Worm (Caenorhabditis elegans): ENCODE measurements around the gene T14G8.6.

T14G8.6 gene

DNA sequence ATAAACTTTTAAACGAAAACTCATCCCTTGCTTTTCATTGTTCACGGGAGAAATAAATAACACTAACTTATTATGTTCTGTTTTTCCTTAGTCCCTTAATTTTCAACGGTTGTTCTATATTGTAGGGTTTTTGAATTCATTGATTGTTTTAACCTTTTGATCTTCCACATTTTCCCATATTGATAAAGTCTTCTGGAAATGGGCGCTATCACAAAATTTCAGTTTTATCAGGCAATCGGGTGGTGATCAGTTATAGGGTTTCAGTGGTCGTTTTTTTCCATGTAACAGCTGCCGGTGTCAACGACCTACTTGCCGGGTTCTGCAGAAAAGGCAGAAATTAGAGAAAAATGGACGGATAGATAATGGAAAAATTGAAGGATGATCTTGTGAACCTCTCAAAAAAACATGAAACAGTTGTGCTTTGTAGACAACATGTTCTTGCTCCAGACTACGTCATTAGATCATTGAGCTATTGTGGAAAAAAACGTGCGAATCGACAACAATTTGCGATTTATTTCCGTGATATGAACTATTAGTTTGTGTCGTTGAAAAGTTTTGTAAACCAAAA lies 7.3 kb upstream of the T14G8.6 start:
- TF ChIP-seq snpc-4 (GFP tag; optimal IDR thresholded peaks at IDR 0.05) (no peak), snpc-4 (tag; optimal IDR thresholded peaks at IDR 0.05) (no peak), mcd-1 (GFP tag; IDR thresholded peaks at IDR 0.05) (no peak), sptf-2 (GFP tag; optimal IDR thresholded peaks at IDR 0.05) (no peak), cebp-1 (GFP tag; IDR thresholded peaks at IDR 0.05) (no peak), cebp-1 (tag; optimal IDR thresholded peaks at IDR 0.05) (peak; percentile 9), nhr-80 (tag; optimal IDR thresholded peaks at IDR 0.05) (peak; percentile 12), egl-18 (GFP tag; IDR thresholded peaks at IDR 0.05) (no peak), xnd-1 (tag; optimal IDR thresholded peaks at IDR 0.05) (no peak), F37B4.10 (GFP tag; IDR thresholded peaks at IDR 0.05) (no peak), K12H6.12 (tag; optimal IDR thresholded peaks at IDR 0.05) (no peak), lsl-1 (GFP tag; optimal IDR thresholded peaks at IDR 0.05) (no peak), aptf-3 (GFP tag; IDR thresholded peaks at IDR 0.05) (no peak), ccch-3 (GFP tag; optimal IDR thresholded peaks at IDR 0.05) (no peak), hlh-26 (GFP tag; conservative IDR thresholded peaks at IDR 0.05) (no peak), hlh-12 (tag; optimal IDR thresholded peaks at IDR 0.05) (no peak), D2030.7 (GFP tag; IDR thresholded peaks at IDR 0.05) (no peak), ztf-26 (tag; optimal IDR thresholded peaks at IDR 0.05) (no peak), Y53F4B.3 (GFP tag; IDR thresholded peaks at IDR 0.05) (no peak), Y53G8AR.9 (GFP tag; conservative IDR thresholded peaks at IDR 0.05) (0 out of 2 replicates have a peak, but pooled peaks have one; percentile 47), madf-6 (GFP tag; IDR thresholded peaks at IDR 0.05) (no peak), pbrm-1 (GFP tag; IDR thresholded peaks at IDR 0.05) (no peak)

DNA sequence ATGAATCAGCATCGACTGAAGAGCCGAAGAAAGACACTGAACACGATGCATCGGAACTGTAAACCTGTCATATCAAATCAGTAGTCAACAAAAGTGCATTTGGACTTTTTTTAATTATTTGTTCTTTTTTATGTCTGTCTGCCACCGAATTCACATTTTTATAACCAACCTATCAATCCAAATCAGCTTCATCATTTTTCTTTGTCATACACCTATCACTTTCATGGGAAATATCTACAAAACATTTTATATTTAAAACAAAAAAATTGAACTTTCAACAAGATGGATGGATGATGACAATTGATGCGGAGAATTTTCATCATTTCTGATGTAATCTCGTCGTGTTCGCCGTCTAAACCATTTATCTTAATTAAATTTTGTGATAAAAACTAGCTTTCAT lies 6.8 kb upstream of the T14G8.6 start:
- TF ChIP-seq Y56A3A.18 (GFP tag; IDR thresholded peaks at IDR 0.05) (no peak), hrde-1 (tag; optimal IDR thresholded peaks at IDR 0.05; ENCODE audit: borderline replicate concordance) (no peak), aptf-2 (GFP tag; conservative IDR thresholded peaks at IDR 0.05) (no peak), hlh-26 (GFP tag; conservative IDR thresholded peaks at IDR 0.05) (no peak), sea-2 (GFP tag; IDR thresholded peaks at IDR 0.05) (no peak), lin-26 (GFP tag; IDR thresholded peaks at IDR 0.05) (no peak), ztf-18 (tag; optimal IDR thresholded peaks at IDR 0.05) (no peak), dpl-1 (GFP tag; optimal IDR thresholded peaks at IDR 0.05) (no peak), F55B11.4 (tag; optimal IDR thresholded peaks at IDR 0.05; ENCODE audit: borderline replicate concordance, insufficient read depth) (no peak), B0019.2 (GFP tag; conservative IDR thresholded peaks at IDR 0.05) (no peak), rcor-1 (GFP tag; IDR thresholded peaks at IDR 0.05) (no peak), aptf-3 (GFP tag; IDR thresholded peaks at IDR 0.05) (no peak), unc-62 (GFP tag; optimal IDR thresholded peaks at IDR 0.05) (peak; percentile 91), lir-1 (GFP tag; conservative IDR thresholded peaks at IDR 0.05) (no peak), dox-1 (GFP tag; IDR thresholded peaks at IDR 0.05) (0 out of 2 replicates have a peak, but pooled peaks have one; percentile 10), F22D6.2 (tag; optimal IDR thresholded peaks at IDR 0.05) (peak; percentile 2), atf-7 (tag; optimal IDR thresholded peaks at IDR 0.05) (peak; percentile 38), ztf-26 (tag; optimal IDR thresholded peaks at IDR 0.05) (no peak), let-607 (tag; optimal IDR thresholded peaks at IDR 0.05) (peak; percentile 80 to 83), nhr-80 (tag; optimal IDR thresholded peaks at IDR 0.05) (peak; percentile 84), tbp1 (GFP tag; optimal IDR thresholded peaks at IDR 0.05) (peak; percentile 3), mcd-1 (GFP tag; IDR thresholded peaks at IDR 0.05) (no peak), mel-28 (tag; optimal IDR thresholded peaks at IDR 0.05; ENCODE audit: borderline replicate concordance) (no peak), F57A8.1 (GFP tag; optimal IDR thresholded peaks at IDR 0.05) (no peak), somi-1 (GFP tag; optimal IDR thresholded peaks at IDR 0.05) (no peak), snpc-3.4 (tag; optimal IDR thresholded peaks at IDR 0.05) (no peak), nhr-27 (tag; optimal IDR thresholded peaks at IDR 0.05) (no peak), lin-40 (tag; optimal IDR thresholded peaks at IDR 0.05) (peak; percentile 38), tlf-1 (GFP tag; optimal IDR thresholded peaks at IDR 0.05) (no peak), nfyb-1 (GFP tag; IDR thresholded peaks at IDR 0.05) (no peak), D2030.7 (GFP tag; IDR thresholded peaks at IDR 0.05) (no peak), ceh-79 (tag; optimal IDR thresholded peaks at IDR 0.05) (no peak)

Data from whole organism, young adult.